Worm (Caenorhabditis elegans) whole organism, L1 larva: ENCODE results near the gene spe-39.
A peak's percentile ranks its signal among the peaks of the same experiment; 100 is the strongest.

ENCODE experiments used
- F16B12.6 ChIP-seq: fragments of 150-350 bp; optimal IDR thresholded peaks from 2 replicates; lab custom pipeline; 2014; ENCODE audit warnings: missing biosample characterization, missing genetic modification characterization
- Y116A8C.19 ChIP-seq: sonication (generic microtip); optimal IDR thresholded peaks from 2 replicates; lab custom pipeline; 2016; ENCODE audit warnings: missing compliant biosample characterization, missing genetic modification characterization, borderline replicate concordance
- blmp-1 ChIP-seq: fragments of 150-350 bp; optimal IDR thresholded peaks from 2 replicates; lab custom pipeline; 2014; ENCODE audit warnings: missing biosample characterization, missing genetic modification characterization
- ceh-63 ChIP-seq: fragments of 200-800 bp; sonication (Bioruptor generic); optimal IDR thresholded peaks from 2 replicates; lab custom pipeline; 2018; ENCODE audit warnings: mild to moderate bottlenecking, missing genetic modification characterization, missing compliant biosample characterization
- ceh-8 ChIP-seq: fragments of 200-800 bp; sonication (Bioruptor generic); optimal IDR thresholded peaks from 2 replicates; lab custom pipeline; 2018; ENCODE audit warnings: mild to moderate bottlenecking, missing genetic modification characterization, moderate library complexity, missing compliant biosample characterization
- ceh-90 ChIP-seq: sonication (generic microtip); optimal IDR thresholded peaks from 2 replicates; lab custom pipeline; 2016; ENCODE audit warnings: missing genetic modification characterization, missing compliant biosample characterization
- dpl-1 ChIP-seq, 3 experiments: fragments of 150-350 bp in 2 of 3; sonication (generic microtip) in 1 of 3; optimal IDR thresholded peaks; 2 replicates each; lab custom pipeline; 2014 to 2017; ENCODE audit warnings: missing biosample characterization in 3 of 3, missing genetic modification characterization in 3 of 3, missing genetic modification reagents in 3 of 3
- efl-1 ChIP-seq, 4 experiments: fragments of 150-350 bp; optimal IDR thresholded peaks in 3 of 4; peaks in 1 of 4; 1 replicate in 1 of 4; 2 replicates in 3 of 4; lab custom pipeline; 2014; ENCODE audit warnings: missing biosample characterization in 2 of 4, missing genetic modification characterization in 2 of 4, missing genetic modification reagents in 2 of 4
- egl-13 ChIP-seq: sonication (generic microtip); optimal IDR thresholded peaks from 2 replicates; lab custom pipeline; 2016; ENCODE audit warnings: missing genotype, missing genetic modification reagents, missing genetic modification characterization, missing compliant biosample characterization
- hlh-4 ChIP-seq: sonication (generic microtip); optimal IDR thresholded peaks from 2 replicates; lab custom pipeline; 2016; ENCODE audit warnings: mild to moderate bottlenecking, missing genetic modification characterization, missing compliant biosample characterization
- jun-1 ChIP-seq: fragments of 150-350 bp; optimal IDR thresholded peaks from 2 replicates; lab custom pipeline; 2014; ENCODE audit warnings: missing biosample characterization, missing genetic modification reagents, missing genetic modification characterization
- lin-14 ChIP-seq: fragments of 200-800 bp; sonication (Bioruptor generic); optimal IDR thresholded peaks from 2 replicates; lab custom pipeline; 2018; ENCODE audit warnings: mild to moderate bottlenecking, missing genetic modification characterization, moderate library complexity, missing compliant biosample characterization
- lsy-2 ChIP-seq, 2 experiments: fragments of 150-350 bp; optimal IDR thresholded peaks; 2 replicates each; lab custom pipeline; 2014; ENCODE audit warnings: missing biosample characterization in 2 of 2, missing genetic modification characterization in 2 of 2
- mdl-1 ChIP-seq, 2 experiments: fragments of 150-350 bp; optimal IDR thresholded peaks; 2 replicates each; lab custom pipeline; 2014 to 2017; ENCODE audit warnings: missing biosample characterization in 2 of 2, missing genetic modification characterization in 2 of 2, inconsistent platforms in 1 of 2
- mep-1 ChIP-seq: fragments of 150-350 bp; optimal IDR thresholded peaks from 2 replicates; lab custom pipeline; 2014; ENCODE audit warnings: missing biosample characterization, missing genetic modification characterization
- nhr-12 ChIP-seq: sonication (generic microtip); optimal IDR thresholded peaks from 2 replicates; lab custom pipeline; 2017; ENCODE audit warnings: missing biosample characterization, missing genetic modification characterization
- nhr-19 ChIP-seq: fragments of 200-800 bp; sonication (Bioruptor generic); conservative IDR thresholded peaks from 2 replicates; pipeline ENCODE4 v1.3.6; 2022; ENCODE audit warnings: missing genetic modification characterization, missing compliant biosample characterization
- nhr-20 ChIP-seq: sonication (generic microtip); optimal IDR thresholded peaks from 2 replicates; lab custom pipeline; 2016; ENCODE audit warnings: mild to moderate bottlenecking, missing genetic modification characterization, missing compliant biosample characterization
- nhr-71 ChIP-seq: sonication (generic microtip); optimal IDR thresholded peaks from 2 replicates; lab custom pipeline; 2016; ENCODE audit warnings: mild to moderate bottlenecking, missing genetic modification characterization, moderate library complexity, missing compliant biosample characterization
- nhr-85 ChIP-seq: sonication (generic microtip); peaks from one replicate; lab custom pipeline; 2016; ENCODE audit warnings: missing genetic modification characterization, inconsistent platforms, missing compliant biosample characterization
- nhr-90 ChIP-seq: sonication (generic microtip); optimal IDR thresholded peaks from 2 replicates; lab custom pipeline; 2016; ENCODE audit warnings: mild to moderate bottlenecking, missing genetic modification characterization, missing compliant biosample characterization; ENCODE audit not compliant: poor library complexity
- pax-3 ChIP-seq: fragments of 200-800 bp; sonication (Bioruptor generic); optimal IDR thresholded peaks from 2 replicates; lab custom pipeline; 2018; ENCODE audit warnings: mild to moderate bottlenecking, missing genetic modification characterization, moderate library complexity, missing compliant biosample characterization
- sptf-1 ChIP-seq: fragments of 150-350 bp; optimal IDR thresholded peaks from 2 replicates; lab custom pipeline; 2014; ENCODE audit warnings: missing biosample characterization, missing genetic modification characterization
- tlp-1 ChIP-seq: fragments of 150-350 bp; optimal IDR thresholded peaks from 2 replicates; lab custom pipeline; 2014; ENCODE audit warnings: missing biosample characterization, missing genetic modification characterization
- unc-130 ChIP-seq: fragments of 150-350 bp; optimal IDR thresholded peaks from 2 replicates; lab custom pipeline; 2017; ENCODE audit warnings: missing biosample characterization, missing genetic modification characterization, inconsistent platforms
- unc-30 ChIP-seq: sonication (generic microtip); optimal IDR thresholded peaks from 2 replicates; lab custom pipeline; 2017; ENCODE audit warnings: missing biosample characterization, missing genetic modification characterization
- unc-86 ChIP-seq: sonication (generic microtip); optimal IDR thresholded peaks from 2 replicates; lab custom pipeline; 2016; ENCODE audit warnings: missing genetic modification characterization, missing compliant biosample characterization
- unc-98 ChIP-seq: fragments of 200-800 bp; sonication (Bioruptor generic); IDR thresholded peaks from 2 replicates; pipeline ENCODE4 v1.3.6; 2022; ENCODE audit warnings: missing genetic modification characterization, missing compliant biosample characterization
- vab-15 ChIP-seq: sonication (generic microtip); optimal IDR thresholded peaks from 2 replicates; lab custom pipeline; 2017; ENCODE audit warnings: missing genotype, mild to moderate bottlenecking, missing genetic modification characterization, missing compliant biosample characterization
- zip-4 ChIP-seq: fragments of 200-800 bp; sonication (Bioruptor generic); optimal IDR thresholded peaks from 2 replicates; lab custom pipeline; 2018; ENCODE audit warnings: mild to moderate bottlenecking, missing genetic modification characterization, moderate library complexity, missing compliant biosample characterization
- ztf-11 ChIP-seq, 2 experiments: sonication (generic microtip); optimal IDR thresholded peaks; 2 replicates each; lab custom pipeline; 2016 to 2017; ENCODE audit warnings: missing genetic modification characterization in 2 of 2, missing biosample characterization in 1 of 2, missing compliant biosample characterization in 1 of 2

The spe-39 gene

ce11 chrV:6828786-6829185 is 43.5 kb downstream of the spe-39 start, which contains the start of gene dmsr-15:
dmsr-15 (minus strand) TSS chrV:6828886.
- no peak for TF ChIP-seq vab-15
- no peak for TF ChIP-seq mep-1 (tag; lab: Kevin White, UChicago)
- no peak for TF ChIP-seq lsy-2 (tag; optimal IDR thresholded peaks at IDR 0.05; lab: Kevin White, UChicago)

ce11 chrV:6829404-6829803 is 44.2 kb downstream of the spe-39 start, which contains the start of gene col-141:
col-141 (plus strand) TSS chrV:6829704.
- TF ChIP-seq unc-130 (tag; lab: Kevin White, UChicago) (no peak), nhr-90 (tag; lab: Kevin White, UChicago) (no peak), unc-86 (no peak), nhr-20 (tag; lab: Kevin White, UChicago) (no peak), nhr-12 (tag; lab: Kevin White, UChicago) (no peak), Y116A8C.19 (tag; lab: Kevin White, UChicago) (no peak), sptf-1 (tag; lab: Kevin White, UChicago) (no peak), nhr-71 (tag; lab: Kevin White, UChicago) (no peak), efl-1 (optimal IDR thresholded peaks at IDR 0.05; lab: Kevin White, UChicago) (no peak), efl-1 (GFP tag; optimal IDR thresholded peaks at IDR 0.05 in 1 of 2; lab: Kevin White, UChicago) (peak in 1 of 2 experiments; percentile 9)

ce11 chrV:6830075-6830474 is 44.8 kb downstream of the spe-39 start:
- no peak for TF ChIP-seq pax-3 (tag; lab: Kevin White, UChicago)
- TF ChIP-seq ceh-8 (GFP tag; lab: Kevin White, UChicago), result peak; percentile 45

- no peak for TF ChIP-seq egl-13 (tag; lab: Kevin White, UChicago)
- peak; percentile 64 for TF ChIP-seq lin-14 (GFP tag; lab: Kevin White, UChicago)
- TF ChIP-seq nhr-85 (tag; lab: Kevin White, UChicago), result peak; percentile 84
Observed at ce11 chrV:6830755-6831227, 45.5 kb downstream of the spe-39 start, which contains the start of gene col-142. col-142 (plus strand) TSS chrV:6831177.

ce11 chrV:6831539-6831938 is 46.3 kb downstream of the spe-39 start:
- TF ChIP-seq unc-98 (GFP tag; lab: Robert Waterston, UW), result no peak
- TF ChIP-seq efl-1 (optimal IDR thresholded peaks at IDR 0.05; lab: Kevin White, UChicago), result no peak
- no peak for TF ChIP-seq efl-1 (GFP tag; optimal IDR thresholded peaks at IDR 0.05 in 1 of 2; lab: Kevin White, UChicago)
- no peak for TF ChIP-seq ceh-90 (tag; lab: Kevin White, UChicago)
- TF ChIP-seq ztf-11 (tag; optimal IDR thresholded peaks at IDR 0.05; lab: Kevin White, UChicago), result no peak
- TF ChIP-seq zip-4 (GFP tag; lab: Kevin White, UChicago), result no peak
- no peak for TF ChIP-seq jun-1 (tag; lab: Kevin White, UChicago)
- no peak for TF ChIP-seq dpl-1 (GFP tag; optimal IDR thresholded peaks at IDR 0.05; lab: Kevin White, UChicago)
- no peak for TF ChIP-seq blmp-1 (tag; lab: Kevin White, UChicago)
- TF ChIP-seq ceh-8 (GFP tag; lab: Kevin White, UChicago), result no peak
- TF ChIP-seq unc-30 (tag; lab: Kevin White, UChicago), result no peak
- TF ChIP-seq F16B12.6 (tag; lab: Kevin White, UChicago), result no peak
- TF ChIP-seq ceh-63 (GFP tag; lab: Kevin White, UChicago), result no peak
- no peak for TF ChIP-seq mdl-1 (tag; optimal IDR thresholded peaks at IDR 0.05; lab: Kevin White, UChicago)
- TF ChIP-seq tlp-1 (tag; lab: Kevin White, UChicago), result no peak
- TF ChIP-seq nhr-19 (GFP tag; lab: Robert Waterston, UW), result no peak

ce11 chrV:6835242-6835641 is 50.0 kb downstream of the spe-39 start, which contains the start of the genes T15B7.14 and col-143:
T15B7.14 (minus strand) TSS chrV:6835342.
col-143 (plus strand) TSS chrV:6835635.
- TF ChIP-seq hlh-4 (no peak), efl-1 (optimal IDR thresholded peaks at IDR 0.05; lab: Kevin White, UChicago) (no peak), efl-1 (GFP tag; optimal IDR thresholded peaks at IDR 0.05 in 1 of 2; lab: Kevin White, UChicago) (peak in 1 of 2 experiments; percentile 46)
- TF ChIP-seq, all 84 proteins: peak for 1
